Fruit fly (Drosophila melanogaster) whole organism, embryonic: Measurements from ENCODE around the gene CG42324.
A peak's percentile ranks its signal among the peaks of the same experiment; 100 is the strongest.

Experiments
- Aef1 ChIP-seq: fragments of 200-800 bp; sonication (Bioruptor generic); IDR thresholded peaks from 3 replicates; pipeline ENCODE4 v1.3.6; 2022; ENCODE audit warnings: missing biosample characterization, missing genetic modification characterization
- CG10431 ChIP-seq: fragments of 200-800 bp; sonication (Bioruptor generic); optimal IDR thresholded peaks from 3 replicates; lab custom pipeline; 2018; ENCODE audit warnings: missing biosample characterization, mild to moderate bottlenecking, missing genetic modification characterization
- CG11456 ChIP-seq: fragments of 200-800 bp; sonication (Bioruptor generic); IDR thresholded peaks from 3 replicates; pipeline ENCODE4 v1.3.6; 2022; ENCODE audit warnings: missing biosample characterization, missing genetic modification characterization
- CG11723 ChIP-seq: fragments of 200-800 bp; sonication (Bioruptor generic); optimal IDR thresholded peaks from 2 replicates; lab custom pipeline; 2017; ENCODE audit warnings: missing biosample characterization, mild to moderate bottlenecking, missing genetic modification characterization
- CG13424 ChIP-seq: fragments of 200-800 bp; sonication (Bioruptor generic); optimal IDR thresholded peaks from 2 replicates; lab custom pipeline; 2019; ENCODE audit warnings: missing biosample characterization, mild to moderate bottlenecking, missing genetic modification characterization, moderate library complexity
- CG14965 ChIP-seq: fragments of 200-800 bp; sonication (Bioruptor generic); optimal IDR thresholded peaks from 2 replicates; lab custom pipeline; 2016; ENCODE audit warnings: missing biosample characterization, missing genetic modification characterization, borderline replicate concordance
- CG17568 ChIP-seq: fragments of 200-800 bp; sonication (Bioruptor generic); optimal IDR thresholded peaks from 2 replicates; lab custom pipeline; 2018; ENCODE audit warnings: missing biosample characterization, mild to moderate bottlenecking, missing genetic modification characterization, moderate library complexity
- CG17829 ChIP-seq: fragments of 200-800 bp; optimal IDR thresholded peaks from 2 replicates; lab custom pipeline; 2019; ENCODE audit warnings: missing biosample characterization, mild to moderate bottlenecking, missing genetic modification characterization, moderate library complexity
- CG18619 ChIP-seq: fragments of 200-800 bp; sonication (Bioruptor generic); optimal IDR thresholded peaks from 3 replicates; lab custom pipeline; 2017; ENCODE audit warnings: missing biosample characterization, mild to moderate bottlenecking, missing genetic modification characterization
- CG3163 ChIP-seq: fragments of 200-800 bp; sonication (Bioruptor generic); optimal IDR thresholded peaks from 3 replicates; lab custom pipeline; 2016; ENCODE audit warnings: missing biosample characterization, missing genetic modification characterization
- CG34376 ChIP-seq: fragments of 200-800 bp; sonication (Bioruptor generic); optimal IDR thresholded peaks from 2 replicates; lab custom pipeline; 2018; ENCODE audit warnings: missing biosample characterization, mild to moderate bottlenecking, missing genetic modification characterization
- CG3995 ChIP-seq: fragments of 200-800 bp; sonication (Bioruptor generic); optimal IDR thresholded peaks from 3 replicates; lab custom pipeline; 2016; ENCODE audit warnings: missing biosample characterization, missing genetic modification characterization
- CG4328 ChIP-seq: fragments of 200-800 bp; sonication (Bioruptor generic); optimal IDR thresholded peaks from 3 replicates; lab custom pipeline; 2017; ENCODE audit warnings: missing biosample characterization, missing genetic modification reagents, missing genetic modification characterization
- CG7928 ChIP-seq: fragments of 200-800 bp; sonication (Bioruptor generic); optimal IDR thresholded peaks from 2 replicates; lab custom pipeline; 2017; ENCODE audit warnings: missing biosample characterization, mild to moderate bottlenecking, missing genetic modification characterization
- CG8944 ChIP-seq: fragments of 200-800 bp; sonication (Bioruptor generic); optimal IDR thresholded peaks from 3 replicates; lab custom pipeline; 2016; ENCODE audit warnings: missing biosample characterization, missing genetic modification characterization
- CHES-1-like ChIP-seq: fragments of 200-800 bp; sonication (Bioruptor generic); optimal IDR thresholded peaks from 2 replicates; lab custom pipeline; 2016; ENCODE audit warnings: missing biosample characterization, missing genetic modification characterization
- Dref ChIP-seq: fragments of 200-800 bp; sonication (Bioruptor generic); IDR thresholded peaks from 2 replicates; pipeline ENCODE4 v1.3.6; 2022; ENCODE audit warnings: missing biosample characterization, missing genetic modification characterization
- Eip74EF ChIP-seq, 2 experiments: fragments of 200-800 bp in 1 of 2; fragments of >200 bp in 1 of 2; sonication (Bioruptor generic) in 1 of 2; optimal IDR thresholded peaks; 2 replicates each; lab custom pipeline; 2017 to 2019; ENCODE audit warnings: missing biosample characterization in 2 of 2, missing genetic modification characterization in 2 of 2, mild to moderate bottlenecking in 1 of 2, moderate library complexity in 1 of 2
- HHEX ChIP-seq: fragments of 200-800 bp; sonication (Bioruptor generic); optimal IDR thresholded peaks from 3 replicates; lab custom pipeline; 2017; ENCODE audit warnings: missing biosample characterization, mild to moderate bottlenecking, missing genetic modification characterization, missing genetic modification reagents
- Hr51 ChIP-seq, 2 experiments: fragments of 200-800 bp; sonication (Bioruptor generic); optimal IDR thresholded peaks; 2 replicates in 1 of 2; 3 replicates in 1 of 2; lab custom pipeline; 2016 to 2018; ENCODE audit warnings: missing biosample characterization in 2 of 2, missing genetic modification characterization in 2 of 2, mild to moderate bottlenecking in 1 of 2, moderate library complexity in 1 of 2
- MBD-R2 ChIP-seq: fragments of 200-800 bp; sonication (Bioruptor generic); IDR thresholded peaks from 2 replicates; pipeline ENCODE4 v1.3.6; 2022; ENCODE audit warnings: missing biosample characterization, missing genetic modification characterization
- Scr ChIP-seq: fragments of 200-800 bp; sonication (Bioruptor generic); IDR thresholded peaks from 2 replicates; pipeline ENCODE4 v1.3.6; 2022; ENCODE audit warnings: missing biosample characterization, missing genetic modification characterization; ENCODE audit not compliant: partially characterized antibody
- Trl ChIP-seq, 3 experiments: fragments of >200 bp in 2 of 3; fragments of 200-800 bp in 1 of 3; sonication (Bioruptor generic) in 1 of 3; optimal IDR thresholded peaks; 2 replicates in 1 of 3; 3 replicates in 2 of 3; lab custom pipeline; 2016 to 2017; ENCODE audit warnings: missing biosample characterization in 1 of 3, missing genetic modification characterization in 1 of 3
- ato ChIP-seq: fragments of 200-800 bp; sonication (Bioruptor generic); IDR thresholded peaks from 2 replicates; pipeline ENCODE4 v1.3.6; 2022; ENCODE audit warnings: missing biosample characterization, missing genetic modification characterization; ENCODE audit not compliant: partially characterized antibody
- az2 ChIP-seq: fragments of 200-800 bp; sonication (Bioruptor generic); optimal IDR thresholded peaks from 3 replicates; lab custom pipeline; 2016; ENCODE audit warnings: missing biosample characterization, missing genetic modification characterization
- bowl ChIP-seq: fragments of 200-800 bp; sonication (Bioruptor generic); IDR thresholded peaks from 2 replicates; pipeline ENCODE4 v1.3.6; 2022; ENCODE audit warnings: missing biosample characterization, missing genetic modification characterization
- caup ChIP-seq: fragments of 200-800 bp; sonication (Bioruptor generic); optimal IDR thresholded peaks from 3 replicates; lab custom pipeline; 2017; ENCODE audit warnings: missing biosample characterization, mild to moderate bottlenecking, missing genetic modification characterization, moderate library complexity; ENCODE audit not compliant: severe bottlenecking
- disco-r ChIP-seq: fragments of 200-800 bp; sonication (Bioruptor generic); optimal IDR thresholded peaks from 2 replicates; lab custom pipeline; 2016; ENCODE audit warnings: missing biosample characterization, missing genetic modification characterization
- dm ChIP-seq: fragments of 200-800 bp; sonication (Bioruptor generic); optimal IDR thresholded peaks from 3 replicates; lab custom pipeline; 2016; ENCODE audit warnings: missing biosample characterization, missing genetic modification characterization
- dpn ChIP-seq, 2 experiments: fragments of 200-800 bp; sonication (Bioruptor generic); optimal IDR thresholded peaks; 3 replicates each; lab custom pipeline; 2016; ENCODE audit warnings: missing biosample characterization in 2 of 2, missing genetic modification characterization in 2 of 2
- ems ChIP-seq: fragments of 200-800 bp; sonication (Bioruptor generic); optimal IDR thresholded peaks from 3 replicates; lab custom pipeline; 2016; ENCODE audit warnings: missing biosample characterization, missing genetic modification characterization
- ftz-f1 ChIP-seq: fragments of 200-800 bp; sonication (Bioruptor generic); optimal IDR thresholded peaks from 2 replicates; lab custom pipeline; 2016; ENCODE audit warnings: missing biosample characterization, missing genetic modification characterization
- fu2 ChIP-seq: fragments of 200-800 bp; sonication (Bioruptor generic); optimal IDR thresholded peaks from 2 replicates; lab custom pipeline; 2016; ENCODE audit warnings: missing biosample characterization, missing genetic modification characterization
- gce ChIP-seq: fragments of 200-800 bp; sonication (Bioruptor generic); IDR thresholded peaks from 3 replicates; pipeline ENCODE4 v1.3.6; 2022; ENCODE audit warnings: missing biosample characterization, missing genetic modification characterization
- grn ChIP-seq: fragments of 200-800 bp; sonication (Bioruptor generic); optimal IDR thresholded peaks from 3 replicates; lab custom pipeline; 2017; ENCODE audit warnings: missing biosample characterization, missing genetic modification characterization
- hth ChIP-seq: fragments of >200 bp; optimal IDR thresholded peaks from 2 replicates; lab custom pipeline; 2017; ENCODE audit warnings: inconsistent platforms
- kah ChIP-seq: fragments of 200-800 bp; sonication (Bioruptor generic); optimal IDR thresholded peaks from 2 replicates; lab custom pipeline; 2018; ENCODE audit warnings: missing biosample characterization, mild to moderate bottlenecking, missing genetic modification characterization
- lov ChIP-seq, 2 experiments: fragments of 200-800 bp in 1 of 2; fragments of >200 bp in 1 of 2; sonication (Bioruptor generic) in 1 of 2; IDR thresholded peaks in 1 of 2; optimal IDR thresholded peaks in 1 of 2; 2 replicates in 1 of 2; 3 replicates in 1 of 2; pipeline versions ENCODE4 v1.3.6 to Lab custom; 2017 to 2022; ENCODE audit warnings: missing biosample characterization in 1 of 2, missing genetic modification characterization in 1 of 2
- mirr ChIP-seq: fragments of 200-800 bp; sonication (Bioruptor generic); optimal IDR thresholded peaks from 3 replicates; lab custom pipeline; 2018; ENCODE audit warnings: missing biosample characterization, mild to moderate bottlenecking, missing genetic modification characterization
- pnt ChIP-seq: fragments of 200-800 bp; sonication (Bioruptor generic); optimal IDR thresholded peaks from 3 replicates; lab custom pipeline; 2016; ENCODE audit warnings: missing biosample characterization, missing genetic modification characterization
- run ChIP-seq: fragments of 200-800 bp; sonication (Bioruptor generic); optimal IDR thresholded peaks from 3 replicates; lab custom pipeline; 2018; ENCODE audit warnings: missing biosample characterization, mild to moderate bottlenecking, missing genetic modification characterization
- scrt ChIP-seq: fragments of 200-800 bp; sonication (Bioruptor generic); optimal IDR thresholded peaks from 2 replicates; lab custom pipeline; 2018; ENCODE audit warnings: missing biosample characterization, mild to moderate bottlenecking, missing genetic modification characterization, moderate library complexity
- seq ChIP-seq: fragments of 200-800 bp; sonication (Bioruptor generic); IDR thresholded peaks from 2 replicates; pipeline ENCODE4 v1.3.6; 2022; ENCODE audit warnings: missing biosample characterization, missing genetic modification characterization
- stwl ChIP-seq: fragments of 200-800 bp; sonication (Bioruptor generic); optimal IDR thresholded peaks from 3 replicates; lab custom pipeline; 2018; ENCODE audit warnings: missing biosample characterization, mild to moderate bottlenecking, missing genetic modification characterization, moderate library complexity
- tin ChIP-seq: fragments of 200-800 bp; sonication (Bioruptor generic); optimal IDR thresholded peaks from 3 replicates; lab custom pipeline; 2016; ENCODE audit warnings: missing biosample characterization, missing genetic modification characterization
- tna ChIP-seq: fragments of 200-800 bp; sonication (Bioruptor generic); IDR thresholded peaks from 2 replicates; pipeline ENCODE4 v1.3.6; 2022; ENCODE audit warnings: missing biosample characterization, missing genetic modification characterization; ENCODE audit not compliant: partially characterized antibody
- z ChIP-seq: fragments of 200-800 bp; sonication (Bioruptor generic); IDR thresholded peaks from 3 replicates; pipeline ENCODE4 v1.3.6; 2022; ENCODE audit warnings: missing biosample characterization, missing genetic modification characterization
- zf30C ChIP-seq: fragments of 200-800 bp; sonication (Bioruptor generic); optimal IDR thresholded peaks from 3 replicates; lab custom pipeline; 2018; ENCODE audit warnings: missing biosample characterization, mild to moderate bottlenecking, missing genetic modification characterization

The CG42324 gene

dm6 chr3L:3515280-3516020 is 43.2 kb downstream of the CG42324 start, which contains the start of gene Eip63E (continued):
- TF ChIP-seq CG11723 (GFP tag; lab: Kevin White, UChicago): no peak
- TF ChIP-seq fu2 (GFP tag; lab: Kevin White, UChicago): no peak
- peak; percentile 65 for TF ChIP-seq ato (GFP tag; lab: Robert Waterston, UW)
- TF ChIP-seq gce (GFP tag; lab: Robert Waterston, UW): 0 out of 3 replicates have a peak, but pooled peaks have one; percentile 11
- no peak for TF ChIP-seq lov (optimal IDR thresholded peaks at IDR 0.05; lab: Kevin White, UChicago)
- no peak for TF ChIP-seq lov (GFP tag; IDR thresholded peaks at IDR 0.05; lab: Robert Waterston, UW)
- TF ChIP-seq Dref (GFP tag; lab: Robert Waterston, UW): no peak
- TF ChIP-seq pnt (GFP tag; lab: Kevin White, UChicago): no peak
- TF ChIP-seq Hr51 (GFP tag; optimal IDR thresholded peaks at IDR 0.05; lab: Kevin White, UChicago): no peak
- no peak for TF ChIP-seq Eip74EF (GFP tag; optimal IDR thresholded peaks at IDR 0.05; lab: Kevin White, UChicago)
- TF ChIP-seq ems (GFP tag; lab: Kevin White, UChicago): no peak
- TF ChIP-seq CG7928 (GFP tag; lab: Kevin White, UChicago): no peak
- TF ChIP-seq ftz-f1 (GFP tag; lab: Kevin White, UChicago): peak; percentile 95
- no peak for TF ChIP-seq CG3995 (GFP tag; lab: Kevin White, UChicago)
- peak; percentile 7 for TF ChIP-seq scrt (GFP tag; lab: Kevin White, UChicago)
- TF ChIP-seq kah (GFP tag; lab: Kevin White, UChicago): no peak
- peak; percentile 38; the same call in 1 of the 3 replicates for TF ChIP-seq Aef1
- no peak for TF ChIP-seq CG10431 (GFP tag; lab: Kevin White, UChicago)
- peak; percentile 20 for TF ChIP-seq run
- TF ChIP-seq CG13424: no peak
- no peak for TF ChIP-seq Trl (optimal IDR thresholded peaks at IDR 0.05; lab: Kevin White, UChicago)
- TF ChIP-seq Trl (GFP tag; optimal IDR thresholded peaks at IDR 0.05; lab: Kevin White, UChicago): no peak
- no peak for TF ChIP-seq tna (GFP tag; lab: Robert Waterston, UW)
- TF ChIP-seq disco-r (GFP tag; lab: Kevin White, UChicago): no peak
- TF ChIP-seq bowl (GFP tag; lab: Robert Waterston, UW): no peak
- TF ChIP-seq mirr: no peak
- no peak for TF ChIP-seq CG14965 (GFP tag; lab: Kevin White, UChicago)
- TF ChIP-seq Scr (GFP tag; lab: Robert Waterston, UW): peak; percentile 46; the same call in 1 of the 2 replicates
- TF ChIP-seq MBD-R2 (GFP tag; lab: Robert Waterston, UW): peak; percentile 70
- TF ChIP-seq dpn (GFP tag; optimal IDR thresholded peaks at IDR 0.05; lab: Kevin White, UChicago): no peak
- peak; percentile 45 for TF ChIP-seq CG17568 (GFP tag; lab: Kevin White, UChicago)
- TF ChIP-seq az2: no peak
- no peak for TF ChIP-seq CG11456 (GFP tag; lab: Robert Waterston, UW)
- no peak for TF ChIP-seq CG4328 (GFP tag; lab: Kevin White, UChicago)
- no peak for TF ChIP-seq CG18619
- TF ChIP-seq grn: no peak
- TF ChIP-seq CG34376 (GFP tag; lab: Kevin White, UChicago): peak; percentile 37
- TF ChIP-seq tin (GFP tag; lab: Kevin White, UChicago): no peak
- no peak for TF ChIP-seq CHES-1-like (GFP tag; lab: Kevin White, UChicago)
- TF ChIP-seq zf30C (GFP tag; lab: Kevin White, UChicago): no peak
- peak; percentile 79 for TF ChIP-seq stwl (tag; lab: Kevin White, UChicago)
- no peak for TF ChIP-seq hth (lab: Kevin White, UChicago)
- TF ChIP-seq CG17829 (tag; lab: Kevin White, UChicago): peak; percentile 55
- no peak for TF ChIP-seq CG8944
- no peak for TF ChIP-seq caup (GFP tag; lab: Kevin White, UChicago)
- TF ChIP-seq seq (GFP tag; lab: Robert Waterston, UW): no peak
- TF ChIP-seq CG3163 (GFP tag; lab: Kevin White, UChicago): no peak
- TF ChIP-seq HHEX (GFP tag; lab: Kevin White, UChicago): no peak
- TF ChIP-seq dm (GFP tag; lab: Kevin White, UChicago): peak; percentile 60
- TF ChIP-seq z (GFP tag; lab: Robert Waterston, UW): no peak
